Worm (Caenorhabditis elegans): ENCODE results near the gene col-162.

The col-162 gene

DNA sequence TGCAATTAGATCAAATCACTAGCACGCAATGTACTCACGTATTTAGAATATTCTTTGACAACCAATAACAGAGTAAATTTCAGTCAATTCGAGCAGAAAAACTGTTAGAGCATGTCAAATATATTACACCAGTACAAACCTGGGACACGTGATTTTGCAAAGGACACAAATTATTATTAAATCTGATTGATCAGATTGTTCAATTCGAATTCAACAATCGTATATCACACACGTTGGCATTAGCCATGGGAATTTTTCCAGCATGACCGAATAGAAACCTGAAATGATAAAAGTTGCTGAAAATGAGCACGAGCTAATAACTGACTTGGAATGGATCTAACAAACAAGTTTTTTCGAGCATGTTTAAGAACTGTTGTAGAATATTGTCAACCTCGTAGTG is 18.7 kb upstream of the col-162 start, which contains the start of gene srv-9:
Gene srv-9, minus strand, starts transcription at position 101 of the 400 bp plus-strand sequence.
- TF ChIP-seq nhr-12 (tag; optimal IDR thresholded peaks at IDR 0.05) (no peak), ham-2 (GFP tag; optimal IDR thresholded peaks at IDR 0.05) (no peak), mab-5 (tag; optimal IDR thresholded peaks at IDR 0.05) (no peak), sem-2 (GFP tag; optimal IDR thresholded peaks at IDR 0.05) (no peak), cnd-1 (tag; optimal IDR thresholded peaks at IDR 0.05) (no peak), drap-1 (GFP tag; optimal IDR thresholded peaks at IDR 0.05) (no peak), nhr-28 (tag; optimal IDR thresholded peaks at IDR 0.05) (no peak), blmp-1 (tag; optimal IDR thresholded peaks at IDR 0.05) (no peak), elt-3 (tag; optimal IDR thresholded peaks at IDR 0.05) (no peak), mep-1 (tag; optimal IDR thresholded peaks at IDR 0.05) (no peak), mls-2 (tag; optimal IDR thresholded peaks at IDR 0.05) (no peak), nhr-76 (tag; optimal IDR thresholded peaks at IDR 0.05) (no peak), snpc-4 (tag; optimal IDR thresholded peaks at IDR 0.05) (no peak), ceh-43 (GFP tag; optimal IDR thresholded peaks at IDR 0.05) (no peak), lsy-2 (tag; optimal IDR thresholded peaks at IDR 0.05) (no peak), nhr-2 (tag; optimal IDR thresholded peaks at IDR 0.05) (no peak), ztf-11 (tag; optimal IDR thresholded peaks at IDR 0.05) (no peak), flh-1 (GFP tag; optimal IDR thresholded peaks at IDR 0.05) (no peak), tbx-8 (GFP tag; optimal IDR thresholded peaks at IDR 0.05) (no peak)

DNA sequence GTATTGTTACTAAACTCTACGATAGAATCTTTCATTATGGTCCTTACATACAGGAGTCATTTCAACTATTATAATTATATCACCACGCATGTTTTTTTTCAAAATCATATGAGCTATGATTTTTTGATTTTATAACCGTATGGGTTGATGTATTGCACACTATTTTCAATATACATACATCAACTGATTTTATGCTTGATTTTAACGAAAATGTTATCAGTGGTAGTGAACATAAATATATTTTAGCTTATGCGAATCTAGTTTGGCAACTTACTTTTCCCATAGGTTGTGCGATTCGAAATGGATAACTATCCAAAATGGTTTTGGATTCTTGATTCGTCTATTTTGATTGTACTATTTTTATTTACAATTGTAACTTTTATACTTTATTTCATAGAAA is 18.2 kb upstream of the col-162 start, which contains the start of gene srv-10:
Gene srv-10, plus strand, starts transcription at position 301 of the 400 bp plus-strand sequence.
- no peak for TF ChIP-seq sem-2 (GFP tag; optimal IDR thresholded peaks at IDR 0.05)
- no peak for TF ChIP-seq ztf-11 (tag; optimal IDR thresholded peaks at IDR 0.05)
- no peak for TF ChIP-seq nhr-28 (tag; optimal IDR thresholded peaks at IDR 0.05)
- no peak for TF ChIP-seq ceh-43 (GFP tag; optimal IDR thresholded peaks at IDR 0.05)
- TF ChIP-seq ceh-39 (tag; optimal IDR thresholded peaks at IDR 0.05), result no peak
- no peak for TF ChIP-seq M03D4.4 (tag; optimal IDR thresholded peaks at IDR 0.05)
- TF ChIP-seq nhr-76 (tag; optimal IDR thresholded peaks at IDR 0.05), result no peak
- no peak for TF ChIP-seq lsy-2 (tag; optimal IDR thresholded peaks at IDR 0.05)
- TF ChIP-seq nhr-237 (tag; optimal IDR thresholded peaks at IDR 0.05), result no peak
- no peak for TF ChIP-seq mep-1 (tag; optimal IDR thresholded peaks at IDR 0.05)
- TF ChIP-seq flh-1 (GFP tag; optimal IDR thresholded peaks at IDR 0.05), result no peak
- TF ChIP-seq lin-32 (GFP tag; optimal IDR thresholded peaks at IDR 0.05), result no peak
- TF ChIP-seq elt-1 (tag; optimal IDR thresholded peaks at IDR 0.05; ENCODE audit: borderline replicate concordance, insufficient read depth), result no peak
- TF ChIP-seq hlh-1 (tag; optimal IDR thresholded peaks at IDR 0.05), result no peak
- no peak for TF ChIP-seq drap-1 (GFP tag; optimal IDR thresholded peaks at IDR 0.05)

DNA sequence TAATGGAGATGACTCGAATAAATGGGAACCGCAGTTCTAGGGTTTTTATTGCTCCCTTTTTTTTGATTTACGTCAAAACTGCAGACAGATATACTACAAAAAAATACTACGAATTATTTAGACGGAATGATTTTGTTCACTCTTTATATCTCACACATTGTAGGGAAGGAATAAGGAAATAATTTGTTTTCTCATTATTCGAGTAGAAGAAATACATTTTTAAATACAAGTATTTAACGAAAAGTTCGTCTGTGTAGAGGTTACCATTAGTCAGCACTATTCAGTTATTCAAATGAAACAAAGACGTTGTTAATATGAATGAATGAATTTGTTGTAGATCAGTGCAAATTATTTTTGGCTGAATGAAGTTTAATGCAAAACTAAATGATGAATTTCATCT is 15.0 kb upstream of the col-162 start, which contains the start of gene srd-18:
Gene srd-18, minus strand, starts transcription at position 101 of the 400 bp plus-strand sequence.
- TF ChIP-seq elt-1 (tag; optimal IDR thresholded peaks at IDR 0.05; ENCODE audit: borderline replicate concordance, insufficient read depth) (no peak), pha-4 (tag; optimal IDR thresholded peaks at IDR 0.05) (no peak), nhr-2 (tag; optimal IDR thresholded peaks at IDR 0.05) (no peak), sptf-1 (tag; optimal IDR thresholded peaks at IDR 0.05) (no peak), ceh-39 (tag; optimal IDR thresholded peaks at IDR 0.05) (no peak), ces-1 (GFP tag; optimal IDR thresholded peaks at IDR 0.05) (no peak), lin-32 (GFP tag; optimal IDR thresholded peaks at IDR 0.05) (no peak), mab-5 (tag; optimal IDR thresholded peaks at IDR 0.05) (no peak), hlh-1 (tag; optimal IDR thresholded peaks at IDR 0.05) (no peak), flh-1 (GFP tag; optimal IDR thresholded peaks at IDR 0.05) (no peak), tbx-8 (GFP tag; optimal IDR thresholded peaks at IDR 0.05) (no peak), nhr-28 (tag; optimal IDR thresholded peaks at IDR 0.05) (no peak), nhr-76 (tag; optimal IDR thresholded peaks at IDR 0.05) (no peak), zip-8 (tag; optimal IDR thresholded peaks at IDR 0.05) (no peak), mls-2 (tag; optimal IDR thresholded peaks at IDR 0.05) (no peak), lin-13 (tag; optimal IDR thresholded peaks at IDR 0.05) (no peak), elt-3 (tag; optimal IDR thresholded peaks at IDR 0.05) (no peak), mep-1 (tag; optimal IDR thresholded peaks at IDR 0.05) (no peak)

DNA sequence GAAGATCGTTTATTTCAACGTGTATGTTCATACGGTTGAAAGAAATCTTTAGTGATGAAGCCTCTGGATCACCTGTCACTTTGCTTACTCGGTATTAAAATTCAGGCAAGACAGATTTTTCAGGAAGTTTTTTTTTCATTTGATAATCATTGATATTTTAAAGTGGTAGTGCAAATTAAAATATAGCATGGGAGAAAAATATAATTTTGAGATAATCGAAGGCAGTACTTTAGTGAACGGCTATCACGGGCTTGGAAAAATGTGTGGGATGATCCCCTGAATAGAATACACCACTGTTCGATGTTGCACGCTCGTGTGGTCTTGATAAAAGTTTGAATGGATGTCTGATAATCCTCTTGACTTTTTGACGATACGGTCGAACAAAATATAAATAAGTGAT is 14.4 kb upstream of the col-162 start:
- TF ChIP-seq ceh-43 (GFP tag; optimal IDR thresholded peaks at IDR 0.05), result no peak

DNA sequence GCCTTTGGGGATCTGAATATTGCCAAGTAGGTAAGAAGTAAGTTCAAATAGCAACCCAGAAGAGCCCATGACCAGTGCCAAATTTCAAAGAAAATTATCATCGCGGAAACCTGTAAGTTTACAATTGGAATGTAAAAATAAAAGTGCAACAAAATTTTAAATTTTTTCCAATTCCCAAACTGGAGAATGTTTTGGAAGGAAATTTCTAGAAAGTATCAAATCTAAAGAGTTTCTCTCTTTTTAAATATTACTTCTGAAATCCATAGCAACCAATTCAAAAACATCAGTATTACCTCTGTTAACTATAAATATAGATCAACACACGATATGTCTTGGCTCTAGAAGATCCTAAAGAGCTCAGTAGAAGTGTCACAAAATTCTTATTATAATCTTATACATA is 13.1 kb upstream of the col-162 start, which contains the start of gene srd-19:
Gene srd-19, minus strand, starts transcription at position 101 of the 400 bp plus-strand sequence.
- no peak for TF ChIP-seq cnd-1 (tag; optimal IDR thresholded peaks at IDR 0.05)
- TF ChIP-seq bed-3 (GFP tag; optimal IDR thresholded peaks at IDR 0.05), result no peak
- no peak for TF ChIP-seq sem-2 (GFP tag; optimal IDR thresholded peaks at IDR 0.05)
- no peak for TF ChIP-seq mep-1 (tag; optimal IDR thresholded peaks at IDR 0.05)
- no peak for TF ChIP-seq flh-1 (GFP tag; optimal IDR thresholded peaks at IDR 0.05)
- TF ChIP-seq M03D4.4 (tag; optimal IDR thresholded peaks at IDR 0.05), result no peak

Data from whole organism, mixed stage, embryonic.